Fruit fly (Drosophila melanogaster) whole organism, embryonic: Measurements from ENCODE around the gene CG2816.

ENCODE experiments used
- Blimp-1 ChIP-seq: fragments of 200-800 bp; sonication (Bioruptor generic); optimal IDR thresholded peaks from 3 replicates; lab custom pipeline; 2018; ENCODE audit warnings: missing biosample characterization, missing genetic modification characterization, mild to moderate bottlenecking, moderate library complexity, missing genetic modification reagents
- BtbVII ChIP-seq: fragments of 200-800 bp; sonication (Bioruptor generic); optimal IDR thresholded peaks from 3 replicates; lab custom pipeline; 2017; ENCODE audit warnings: missing biosample characterization, mild to moderate bottlenecking, missing genetic modification characterization
- CG11560 ChIP-seq: fragments of 200-800 bp; sonication (Bioruptor generic); IDR thresholded peaks from 3 replicates; pipeline ENCODE4 v1.3.6; 2022; ENCODE audit warnings: missing biosample characterization, missing genetic modification characterization
- CG12236 ChIP-seq: fragments of 200-800 bp; sonication (Bioruptor generic); optimal IDR thresholded peaks from 2 replicates; lab custom pipeline; 2016; ENCODE audit warnings: missing biosample characterization, missing genetic modification characterization
- CG13123 ChIP-seq: fragments of 200-800 bp; sonication (Bioruptor generic); optimal IDR thresholded peaks from 2 replicates; lab custom pipeline; 2016; ENCODE audit warnings: missing biosample characterization, missing genetic modification characterization
- CG14667 ChIP-seq: fragments of 200-800 bp; sonication (Bioruptor generic); IDR thresholded peaks from 2 replicates; pipeline ENCODE4 v1.3.6; 2022; ENCODE audit warnings: missing biosample characterization, missing genetic modification characterization
- CG18476 ChIP-seq: fragments of 200-800 bp; sonication (Bioruptor generic); optimal IDR thresholded peaks from 2 replicates; lab custom pipeline; 2016; ENCODE audit warnings: missing biosample characterization, mild to moderate bottlenecking, missing genetic modification characterization
- CG2202 ChIP-seq: fragments of 200-800 bp; sonication (Bioruptor generic); optimal IDR thresholded peaks from 2 replicates; lab custom pipeline; 2018; ENCODE audit warnings: missing biosample characterization, mild to moderate bottlenecking, missing genetic modification characterization
- CG31388 ChIP-seq: fragments of 200-800 bp; sonication (Bioruptor generic); optimal IDR thresholded peaks from 2 replicates; lab custom pipeline; 2016; ENCODE audit warnings: missing biosample characterization, missing genetic modification characterization
- CG32767 ChIP-seq: fragments of 200-800 bp; sonication (Bioruptor generic); IDR thresholded peaks from 2 replicates; pipeline ENCODE4 v1.3.6; 2022; ENCODE audit warnings: missing biosample characterization, missing genetic modification characterization
- CG43689 ChIP-seq: fragments of 200-800 bp; sonication (Bioruptor generic); IDR thresholded peaks from 2 replicates; pipeline ENCODE4 v1.3.6; 2022; ENCODE audit warnings: missing biosample characterization, missing genetic modification characterization
- CG5953 ChIP-seq: fragments of 200-800 bp; sonication (Bioruptor generic); IDR thresholded peaks from 2 replicates; pipeline ENCODE4 v1.3.6; 2022; ENCODE audit warnings: missing biosample characterization, missing genetic modification characterization
- CG6254 ChIP-seq: fragments of 200-800 bp; sonication (Bioruptor generic); optimal IDR thresholded peaks from 3 replicates; lab custom pipeline; 2017; ENCODE audit warnings: mild to moderate bottlenecking, missing biosample characterization, missing genetic modification reagents, missing genetic modification characterization
- CG6689 ChIP-seq: fragments of 200-800 bp; sonication (Bioruptor generic); IDR thresholded peaks from 2 replicates; pipeline ENCODE4 v1.3.6; 2022; ENCODE audit warnings: missing biosample characterization, missing genetic modification characterization
- CG6791 ChIP-seq: fragments of 200-800 bp; sonication (Bioruptor generic); IDR thresholded peaks from 3 replicates; pipeline ENCODE4 v1.3.6; 2022; ENCODE audit warnings: missing biosample characterization, missing genetic modification characterization; ENCODE audit not compliant: partially characterized antibody
- CG7963 ChIP-seq: fragments of 200-800 bp; sonication (Bioruptor generic); IDR thresholded peaks from 3 replicates; pipeline ENCODE4 v1.3.6; 2022; ENCODE audit warnings: missing biosample characterization, missing genetic modification characterization; ENCODE audit not compliant: partially characterized antibody
- CG8089 ChIP-seq: fragments of 200-800 bp; sonication (Bioruptor generic); optimal IDR thresholded peaks from 3 replicates; lab custom pipeline; 2016; ENCODE audit warnings: missing biosample characterization, missing genetic modification characterization
- CG8478 ChIP-seq: fragments of >200 bp; optimal IDR thresholded peaks from 2 replicates; lab custom pipeline; 2018
- CrebB ChIP-seq: fragments of 200-800 bp; sonication (Bioruptor generic); optimal IDR thresholded peaks from 3 replicates; lab custom pipeline; 2018; ENCODE audit warnings: missing biosample characterization, mild to moderate bottlenecking, missing genetic modification characterization
- Doc3 ChIP-seq: fragments of 200-800 bp; sonication (Bioruptor generic); IDR thresholded peaks from 3 replicates; pipeline ENCODE4 v1.3.6; 2022; ENCODE audit warnings: missing biosample characterization, missing genetic modification characterization; ENCODE audit not compliant: partially characterized antibody
- Gsc ChIP-seq: fragments of 200-800 bp; sonication (Bioruptor generic); IDR thresholded peaks from 2 replicates; pipeline ENCODE4 v1.3.6; 2022; ENCODE audit warnings: missing biosample characterization, missing genetic modification characterization
- HmgZ ChIP-seq: fragments of 200-800 bp; sonication (Bioruptor generic); optimal IDR thresholded peaks from 2 replicates; lab custom pipeline; 2018; ENCODE audit warnings: missing biosample characterization, mild to moderate bottlenecking, missing genetic modification characterization
- Hr39 ChIP-seq: fragments of >200 bp; optimal IDR thresholded peaks from 2 replicates; lab custom pipeline; 2017
- Med ChIP-seq: fragments of 200-800 bp; sonication (Bioruptor generic); peaks from one replicate; lab custom pipeline; 2016; ENCODE audit warnings: missing biosample characterization, missing genetic modification characterization, mild to moderate bottlenecking, inconsistent platforms, moderate library complexity
- NfI ChIP-seq: fragments of 200-800 bp; sonication (Bioruptor generic); optimal IDR thresholded peaks from 3 replicates; lab custom pipeline; 2018; ENCODE audit warnings: missing biosample characterization, mild to moderate bottlenecking, missing genetic modification characterization, moderate library complexity
- Oaz ChIP-seq: fragments of 200-800 bp; sonication (Bioruptor generic); IDR thresholded peaks from 2 replicates; pipeline ENCODE4 v1.3.6; 2022; ENCODE audit warnings: missing biosample characterization, missing genetic modification characterization
- Scr ChIP-seq: fragments of 200-800 bp; sonication (Bioruptor generic); IDR thresholded peaks from 2 replicates; pipeline ENCODE4 v1.3.6; 2022; ENCODE audit warnings: missing biosample characterization, missing genetic modification characterization; ENCODE audit not compliant: partially characterized antibody
- ab ChIP-seq: fragments of 200-800 bp; sonication (Bioruptor generic); optimal IDR thresholded peaks from 2 replicates; lab custom pipeline; 2016; ENCODE audit warnings: missing biosample characterization, missing genetic modification characterization
- ash1 ChIP-seq: fragments of 200-800 bp; sonication (Bioruptor generic); optimal IDR thresholded peaks from 2 replicates; lab custom pipeline; 2018; ENCODE audit warnings: missing biosample characterization, mild to moderate bottlenecking, missing genetic modification characterization
- az2 ChIP-seq: fragments of 200-800 bp; sonication (Bioruptor generic); optimal IDR thresholded peaks from 3 replicates; lab custom pipeline; 2016; ENCODE audit warnings: missing biosample characterization, missing genetic modification characterization
- bcd ChIP-seq: fragments of 200-800 bp; sonication (Bioruptor generic); optimal IDR thresholded peaks from 2 replicates; lab custom pipeline; 2017; ENCODE audit warnings: missing biosample characterization, mild to moderate bottlenecking, missing genetic modification characterization
- bsh ChIP-seq, 2 experiments: fragments of 200-800 bp; sonication (Bioruptor generic); optimal IDR thresholded peaks; 2 replicates each; lab custom pipeline; 2017 to 2018; ENCODE audit warnings: mild to moderate bottlenecking in 2 of 2, missing biosample characterization in 2 of 2, missing genetic modification characterization in 2 of 2, moderate library complexity in 1 of 2
- chif ChIP-seq, 2 experiments: fragments of 200-800 bp; sonication (Bioruptor generic); optimal IDR thresholded peaks; 3 replicates each; lab custom pipeline; 2016; ENCODE audit warnings: missing biosample characterization in 2 of 2, missing genetic modification characterization in 2 of 2
- en ChIP-seq: fragments of 200-800 bp; sonication (Bioruptor generic); optimal IDR thresholded peaks from 2 replicates; lab custom pipeline; 2016; ENCODE audit warnings: missing biosample characterization, missing genetic modification characterization
- fru ChIP-seq: fragments of >200 bp; optimal IDR thresholded peaks from 2 replicates; lab custom pipeline; 2017
- ftz-f1 ChIP-seq: fragments of 200-800 bp; sonication (Bioruptor generic); optimal IDR thresholded peaks from 2 replicates; lab custom pipeline; 2016; ENCODE audit warnings: missing biosample characterization, missing genetic modification characterization
- fu2 ChIP-seq: fragments of 200-800 bp; sonication (Bioruptor generic); optimal IDR thresholded peaks from 2 replicates; lab custom pipeline; 2016; ENCODE audit warnings: missing biosample characterization, missing genetic modification characterization
- gcm2 ChIP-seq: fragments of 200-800 bp; sonication (Bioruptor generic); optimal IDR thresholded peaks from 2 replicates; lab custom pipeline; 2016; ENCODE audit warnings: missing biosample characterization, missing genetic modification characterization
- ham ChIP-seq: fragments of 200-800 bp; sonication (Bioruptor generic); IDR thresholded peaks from 2 replicates; pipeline ENCODE4 v1.3.6; 2022; ENCODE audit warnings: missing biosample characterization, missing genetic modification characterization
- hkb ChIP-seq, 2 experiments: fragments of 200-800 bp in 1 of 2; fragments of >200 bp in 1 of 2; sonication (Bioruptor generic) in 1 of 2; IDR thresholded peaks in 1 of 2; optimal IDR thresholded peaks in 1 of 2; 2 replicates each; pipeline versions ENCODE4 v1.3.6 to Lab custom; 2017 to 2022; ENCODE audit warnings: missing biosample characterization in 1 of 2, missing genetic modification characterization in 1 of 2
- knrl ChIP-seq: fragments of 200-800 bp; sonication (Bioruptor generic); IDR thresholded peaks from 3 replicates; pipeline ENCODE4 v1.3.6; 2022; ENCODE audit warnings: missing biosample characterization, missing genetic modification characterization; ENCODE audit not compliant: partially characterized antibody
- lov ChIP-seq, 2 experiments: fragments of 200-800 bp in 1 of 2; fragments of >200 bp in 1 of 2; sonication (Bioruptor generic) in 1 of 2; IDR thresholded peaks in 1 of 2; optimal IDR thresholded peaks in 1 of 2; 2 replicates in 1 of 2; 3 replicates in 1 of 2; pipeline versions ENCODE4 v1.3.6 to Lab custom; 2017 to 2022; ENCODE audit warnings: missing biosample characterization in 1 of 2, missing genetic modification characterization in 1 of 2
- phol ChIP-seq: fragments of 200-800 bp; sonication (Bioruptor generic); optimal IDR thresholded peaks from 3 replicates; lab custom pipeline; 2018; ENCODE audit warnings: missing biosample characterization, mild to moderate bottlenecking, missing genetic modification characterization, moderate library complexity
- pros ChIP-seq: fragments of 200-800 bp; sonication (Bioruptor generic); optimal IDR thresholded peaks from 3 replicates; lab custom pipeline; 2019; ENCODE audit warnings: missing biosample characterization, mild to moderate bottlenecking, missing genetic modification characterization, moderate library complexity
- repo ChIP-seq: fragments of 200-800 bp; sonication (Bioruptor generic); optimal IDR thresholded peaks from 2 replicates; lab custom pipeline; 2016; ENCODE audit warnings: missing biosample characterization, missing genetic modification characterization
- sens-2 ChIP-seq: fragments of 200-800 bp; sonication (Bioruptor generic); IDR thresholded peaks from 2 replicates; pipeline ENCODE4 v1.3.6; 2022; ENCODE audit warnings: missing biosample characterization, missing genetic modification characterization
- so ChIP-seq: fragments of 200-800 bp; sonication (Bioruptor generic); IDR thresholded peaks from 3 replicates; pipeline ENCODE4 v1.3.6; 2022; ENCODE audit warnings: missing biosample characterization, missing genetic modification characterization
- tap ChIP-seq: fragments of 200-800 bp; optimal IDR thresholded peaks from 3 replicates; lab custom pipeline; 2019; ENCODE audit warnings: missing biosample characterization, mild to moderate bottlenecking, missing genetic modification characterization, moderate library complexity
- toy ChIP-seq: fragments of 200-800 bp; sonication (Bioruptor generic); IDR thresholded peaks from 2 replicates; pipeline ENCODE4 v1.3.6; 2022; ENCODE audit warnings: missing biosample characterization, missing genetic modification characterization
- vnd ChIP-seq: fragments of 200-800 bp; sonication (Bioruptor generic); IDR thresholded peaks from 3 replicates; pipeline ENCODE4 v1.3.6; 2022; ENCODE audit warnings: missing biosample characterization, missing genetic modification characterization; ENCODE audit not compliant: partially characterized antibody
- yki ChIP-seq: fragments of >200 bp; optimal IDR thresholded peaks from 3 replicates; lab custom pipeline; 2018

Gene CG2816

DNA sequence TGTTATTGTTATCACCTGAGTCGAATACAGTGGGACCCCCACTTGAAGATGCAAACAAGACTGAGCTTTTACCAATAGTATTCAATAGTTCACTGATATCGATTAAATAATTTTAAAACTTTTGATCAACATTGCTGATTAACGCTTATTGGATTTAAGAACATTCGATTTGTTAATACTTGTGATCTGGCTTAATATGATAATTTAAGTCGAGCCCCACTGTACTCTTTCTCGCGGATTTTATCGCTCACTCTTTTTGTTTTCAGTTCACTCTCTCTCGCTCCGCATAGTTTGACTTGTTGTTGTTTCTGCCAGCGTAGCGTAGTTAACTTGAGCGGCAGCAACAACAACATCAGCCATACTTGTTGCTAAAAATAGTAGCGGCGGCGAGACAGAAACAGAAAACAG lies 47.8 kb upstream of the CG2816 start (continued):
- TF ChIP-seq BtbVII (GFP tag; lab: Kevin White, UChicago) (peak; percentile 98), CG6254 (GFP tag; lab: Kevin White, UChicago) (peak; percentile 96), HmgZ (tag; lab: Kevin White, UChicago) (peak; percentile 99), az2 (GFP tag; lab: Kevin White, UChicago) (peak; percentile 98), yki (lab: Kevin White, UChicago) (peak; percentile 30), en (GFP tag; lab: Kevin White, UChicago) (peak; percentile 97), CG8089 (GFP tag; lab: Kevin White, UChicago) (peak; percentile 96), CG31388 (GFP tag; lab: Kevin White, UChicago) (peak; percentile 94), CG12236 (peak; percentile 97), CG32767 (GFP tag; lab: Robert Waterston, UW) (peak; percentile 97), ash1 (peak; percentile 93), CG8478 (lab: Kevin White, UChicago) (no peak), Scr (GFP tag; lab: Robert Waterston, UW) (no peak), ham (GFP tag; lab: Robert Waterston, UW) (peak; percentile 94; the same call in 1 of the 2 replicates), toy (GFP tag; lab: Robert Waterston, UW) (peak; percentile 92), Oaz (GFP tag; lab: Robert Waterston, UW) (peak; percentile 95), lov (optimal IDR thresholded peaks at IDR 0.05; lab: Kevin White, UChicago) (no peak), lov (GFP tag; IDR thresholded peaks at IDR 0.05; lab: Robert Waterston, UW) (peak; percentile 98), Hr39 (lab: Kevin White, UChicago) (no peak), ftz-f1 (GFP tag; lab: Kevin White, UChicago) (peak; percentile 79), CG43689 (GFP tag; lab: Robert Waterston, UW) (peak; percentile 84), CG5953 (peak; percentile 97), fu2 (peak; percentile 98), CG13123 (peak; percentile 94), NfI (GFP tag; lab: Kevin White, UChicago) (peak; percentile 99), Gsc (GFP tag; lab: Robert Waterston, UW) (peak; percentile 89; the same call in 1 of the 2 replicates), CG18476 (GFP tag; lab: Kevin White, UChicago) (peak; percentile 95), hkb (optimal IDR thresholded peaks at IDR 0.05; lab: Kevin White, UChicago) (no peak), hkb (GFP tag; IDR thresholded peaks at IDR 0.05; lab: Robert Waterston, UW) (peak; percentile 99), CG6791 (GFP tag; lab: Robert Waterston, UW) (no peak), CrebB (tag; lab: Kevin White, UChicago) (peak; percentile 98), Doc3 (GFP tag; lab: Robert Waterston, UW) (no peak), chif (GFP tag; optimal IDR thresholded peaks at IDR 0.05; lab: Kevin White, UChicago) (peak; percentile 97 to 98), CG2202 (tag; lab: Kevin White, UChicago) (peak; percentile 97), ab (GFP tag; lab: Kevin White, UChicago) (peak; percentile 94), CG14667 (peak; percentile 97), repo (GFP tag; lab: Kevin White, UChicago) (peak; percentile 97), so (GFP tag; lab: Robert Waterston, UW) (peak; percentile 98), CG11560 (peak; percentile 88), CG7963 (GFP tag; lab: Robert Waterston, UW) (no peak), CG6689 (GFP tag; lab: Robert Waterston, UW) (peak; percentile 98), vnd (GFP tag; lab: Robert Waterston, UW) (no peak), Med (GFP tag; lab: Kevin White, UChicago) (peak; percentile 100), bsh (GFP tag; optimal IDR thresholded peaks at IDR 0.05; lab: Kevin White, UChicago) (peak; percentile 97 to 99), gcm2 (GFP tag; lab: Kevin White, UChicago) (peak; percentile 96), bcd (GFP tag; lab: Kevin White, UChicago) (peak; percentile 98), fru (lab: Kevin White, UChicago) (no peak), knrl (GFP tag; lab: Robert Waterston, UW) (no peak), tap (tag; lab: Kevin White, UChicago) (peak; percentile 99), pros (GFP tag; lab: Kevin White, UChicago) (peak; percentile 88), sens-2 (GFP tag; lab: Robert Waterston, UW) (peak; percentile 96), phol (peak; percentile 98), Blimp-1 (GFP tag; lab: Kevin White, UChicago) (peak; percentile 97)
